Fruit fly (Drosophila melanogaster): Measurements from ENCODE around the gene CG31954.

dm6 chr2L:3545033-3545666, 35.2 kb upstream of the CG31954 start:
- TF ChIP-seq Gug (GFP tag; IDR thresholded peaks at IDR 0.05) (no peak), CG11902 (GFP tag; optimal IDR thresholded peaks at IDR 0.05) (no peak), CG34406 (GFP tag; optimal IDR thresholded peaks at IDR 0.05) (no peak), Sox14 (GFP tag; optimal IDR thresholded peaks at IDR 0.05) (no peak), CG11762 (GFP tag; optimal IDR thresholded peaks at IDR 0.05; ENCODE audit: insufficient read depth) (no peak)

Measured in whole organism, prepupa.